Fruit fly (Drosophila melanogaster) whole organism, prepupa: ENCODE measurements around the gene CG7739.

Experiments
- Blimp-1 ChIP-seq: fragments of 200-800 bp; sonication (Bioruptor generic); optimal IDR thresholded peaks from 3 replicates; lab custom pipeline; 2017; ENCODE audit warnings: missing biosample characterization, missing genetic modification characterization, mild to moderate bottlenecking, moderate library complexity, missing genetic modification reagents
- CG10631 ChIP-seq: fragments of 200-800 bp; sonication (Bioruptor generic); optimal IDR thresholded peaks from 2 replicates; lab custom pipeline; 2016; ENCODE audit warnings: missing biosample characterization, missing genetic modification characterization
- CG10669 ChIP-seq: fragments of 200-800 bp; sonication (Bioruptor generic); optimal IDR thresholded peaks from 3 replicates; lab custom pipeline; 2018; ENCODE audit warnings: missing biosample characterization, mild to moderate bottlenecking, missing genetic modification characterization, moderate library complexity
- CG11294 ChIP-seq: fragments of 200-800 bp; sonication (Bioruptor generic); IDR thresholded peaks from 2 replicates; pipeline ENCODE4 v1.3.6; 2022; ENCODE audit warnings: missing biosample characterization, missing genetic modification characterization
- CG11762 ChIP-seq: fragments of 200-800 bp; sonication (Bioruptor generic); optimal IDR thresholded peaks from 3 replicates; lab custom pipeline; 2016; ENCODE audit warnings: missing biosample characterization, missing genetic modification characterization; ENCODE audit not compliant: insufficient read depth
- CG11902 ChIP-seq: fragments of 200-800 bp; sonication (Bioruptor generic); optimal IDR thresholded peaks from 3 replicates; lab custom pipeline; 2016; ENCODE audit warnings: missing biosample characterization, missing genetic modification characterization
- CG15336 ChIP-seq: fragments of 200-800 bp; sonication (Bioruptor generic); IDR thresholded peaks from 2 replicates; pipeline ENCODE4 v1.3.6; 2022; ENCODE audit warnings: missing biosample characterization, missing genetic modification characterization
- CG16779 ChIP-seq: fragments of 200-800 bp; sonication (Bioruptor generic); optimal IDR thresholded peaks from 3 replicates; lab custom pipeline; 2017; ENCODE audit warnings: missing biosample characterization, mild to moderate bottlenecking, missing genetic modification characterization
- CG3032 ChIP-seq: fragments of 200-800 bp; optimal IDR thresholded peaks from 2 replicates; lab custom pipeline; 2019; ENCODE audit warnings: missing biosample characterization, mild to moderate bottlenecking, missing genetic modification characterization, moderate library complexity
- CG31627 ChIP-seq: fragments of 200-800 bp; sonication (Bioruptor generic); optimal IDR thresholded peaks from 3 replicates; lab custom pipeline; 2016; ENCODE audit warnings: missing biosample characterization, missing genetic modification characterization
- CG34406 ChIP-seq: fragments of 200-800 bp; sonication (Bioruptor generic); optimal IDR thresholded peaks from 3 replicates; lab custom pipeline; 2016; ENCODE audit warnings: missing biosample characterization, missing genetic modification characterization
- CG3919 ChIP-seq: fragments of 200-800 bp; sonication (Bioruptor generic); optimal IDR thresholded peaks from 3 replicates; lab custom pipeline; 2016; ENCODE audit warnings: missing biosample characterization, missing genetic modification characterization
- CG4318 ChIP-seq: fragments of 200-800 bp; sonication (Bioruptor generic); optimal IDR thresholded peaks from 3 replicates; lab custom pipeline; 2017; ENCODE audit warnings: missing biosample characterization, mild to moderate bottlenecking, missing genetic modification characterization
- CG6163 ChIP-seq: fragments of 200-800 bp; sonication (Bioruptor generic); IDR thresholded peaks from 3 replicates; pipeline ENCODE4 v1.3.6; 2022; ENCODE audit warnings: missing biosample characterization, missing genetic modification characterization
- CG6276 ChIP-seq: fragments of 200-800 bp; sonication (Bioruptor generic); optimal IDR thresholded peaks from 2 replicates; lab custom pipeline; 2017; ENCODE audit warnings: missing biosample characterization, mild to moderate bottlenecking, missing genetic modification characterization
- CG6792 ChIP-seq: fragments of 200-800 bp; sonication (Bioruptor generic); optimal IDR thresholded peaks from 3 replicates; lab custom pipeline; 2016; ENCODE audit warnings: missing biosample characterization, missing genetic modification characterization
- CG6854 ChIP-seq: fragments of 200-800 bp; sonication (Bioruptor generic); optimal IDR thresholded peaks from 2 replicates; lab custom pipeline; 2017; ENCODE audit warnings: missing biosample characterization, mild to moderate bottlenecking, missing genetic modification characterization
- CG7368 ChIP-seq: fragments of 200-800 bp; sonication (Bioruptor generic); optimal IDR thresholded peaks from 3 replicates; lab custom pipeline; 2016; ENCODE audit warnings: missing biosample characterization, missing genetic modification characterization
- CG8119 ChIP-seq: fragments of 200-800 bp; sonication (Bioruptor generic); IDR thresholded peaks from 3 replicates; pipeline ENCODE4 v1.3.6; 2022; ENCODE audit warnings: missing biosample characterization, missing genetic modification characterization
- CG8319 ChIP-seq: fragments of 200-800 bp; sonication (Bioruptor generic); optimal IDR thresholded peaks from 3 replicates; lab custom pipeline; 2016; ENCODE audit warnings: missing biosample characterization, missing genetic modification characterization
- CG8632 ChIP-seq: fragments of 200-800 bp; sonication (Bioruptor generic); optimal IDR thresholded peaks from 3 replicates; lab custom pipeline; 2016; ENCODE audit warnings: missing biosample characterization, missing genetic modification characterization
- CG9139 ChIP-seq: fragments of 200-800 bp; sonication (Bioruptor generic); optimal IDR thresholded peaks from 3 replicates; lab custom pipeline; 2017; ENCODE audit warnings: missing biosample characterization, mild to moderate bottlenecking, missing genetic modification characterization
- Eip78C ChIP-seq: fragments of 200-800 bp; sonication (Bioruptor generic); peaks from one replicate; lab custom pipeline; 2016; ENCODE audit warnings: missing biosample characterization, missing genetic modification characterization
- Eip93F ChIP-seq: fragments of 200-800 bp; sonication (Bioruptor generic); optimal IDR thresholded peaks from 2 replicates; lab custom pipeline; 2016; ENCODE audit warnings: missing biosample characterization, mild to moderate bottlenecking, missing genetic modification characterization
- Ets21C ChIP-seq: fragments of 200-800 bp; sonication (Bioruptor generic); optimal IDR thresholded peaks from 3 replicates; lab custom pipeline; 2016; ENCODE audit warnings: missing biosample characterization, missing genetic modification characterization
- Gug ChIP-seq: fragments of 200-800 bp; sonication (Bioruptor generic); IDR thresholded peaks from 2 replicates; pipeline ENCODE4 v1.3.6; 2022; ENCODE audit warnings: missing biosample characterization, missing genetic modification characterization
- Hr38 ChIP-seq: sonication (Bioruptor generic); optimal IDR thresholded peaks from 2 replicates; lab custom pipeline; 2016; ENCODE audit warnings: missing biosample characterization, missing genetic modification characterization
- Hr39 ChIP-seq: fragments of 200-800 bp; sonication (Bioruptor generic); optimal IDR thresholded peaks from 2 replicates; lab custom pipeline; 2016; ENCODE audit warnings: missing biosample characterization, missing genetic modification characterization
- Hr4 ChIP-seq: fragments of 200-800 bp; sonication (Bioruptor generic); optimal IDR thresholded peaks from 3 replicates; lab custom pipeline; 2016; ENCODE audit warnings: missing biosample characterization, missing genetic modification characterization
- Lpt ChIP-seq: fragments of 200-800 bp; sonication (Bioruptor generic); optimal IDR thresholded peaks from 3 replicates; lab custom pipeline; 2016; ENCODE audit warnings: missing biosample characterization, missing genetic modification characterization
- Met ChIP-seq: fragments of 200-800 bp; sonication (Bioruptor generic); optimal IDR thresholded peaks from 3 replicates; lab custom pipeline; 2016; ENCODE audit warnings: missing biosample characterization, missing genetic modification characterization
- OdsH ChIP-seq: fragments of 200-800 bp; sonication (Bioruptor generic); optimal IDR thresholded peaks from 3 replicates; lab custom pipeline; 2016; ENCODE audit warnings: missing biosample characterization, missing genetic modification characterization
- Smox ChIP-seq: fragments of 200-800 bp; sonication (Bioruptor generic); optimal IDR thresholded peaks from 3 replicates; lab custom pipeline; 2016; ENCODE audit warnings: missing biosample characterization, missing genetic modification characterization
- Sox102F ChIP-seq: fragments of 200-800 bp; sonication (Bioruptor generic); optimal IDR thresholded peaks from 2 replicates; lab custom pipeline; 2016; ENCODE audit warnings: missing biosample characterization, mild to moderate bottlenecking, missing genetic modification characterization
- Sox14 ChIP-seq: fragments of 200-800 bp; sonication (Bioruptor generic); optimal IDR thresholded peaks from 3 replicates; lab custom pipeline; 2016; ENCODE audit warnings: missing biosample characterization, missing genetic modification characterization
- Sox15 ChIP-seq: fragments of 200-800 bp; sonication (Bioruptor generic); optimal IDR thresholded peaks from 3 replicates; lab custom pipeline; 2016; ENCODE audit warnings: missing biosample characterization, missing genetic modification characterization
- acj6 ChIP-seq: fragments of 200-800 bp; sonication (Bioruptor generic); optimal IDR thresholded peaks from 3 replicates; lab custom pipeline; 2016; ENCODE audit warnings: missing biosample characterization, missing genetic modification characterization
- dac ChIP-seq: fragments of 200-800 bp; sonication (Bioruptor generic); optimal IDR thresholded peaks from 2 replicates; lab custom pipeline; 2017; ENCODE audit warnings: missing biosample characterization, mild to moderate bottlenecking, missing genetic modification characterization
- eg ChIP-seq: fragments of 200-800 bp; sonication (Bioruptor generic); IDR thresholded peaks from 3 replicates; pipeline ENCODE4 v1.3.6; 2022; ENCODE audit warnings: missing biosample characterization, missing genetic modification characterization
- esn ChIP-seq: fragments of 200-800 bp; sonication (Bioruptor generic); optimal IDR thresholded peaks from 2 replicates; lab custom pipeline; 2016; ENCODE audit warnings: missing biosample characterization, mild to moderate bottlenecking, missing genetic modification characterization, moderate library complexity
- lz ChIP-seq: fragments of 200-800 bp; sonication (Bioruptor generic); optimal IDR thresholded peaks from 3 replicates; lab custom pipeline; 2016; ENCODE audit warnings: missing biosample characterization, missing genetic modification characterization
- pdm3 ChIP-seq: fragments of 200-800 bp; sonication (Bioruptor generic); optimal IDR thresholded peaks from 3 replicates; lab custom pipeline; 2016; ENCODE audit warnings: missing biosample characterization, missing genetic modification characterization
- salr ChIP-seq, 2 experiments: fragments of 200-800 bp; sonication (Bioruptor generic); optimal IDR thresholded peaks; 3 replicates each; lab custom pipeline; 2016 to 2018; ENCODE audit warnings: missing biosample characterization in 2 of 2, missing genetic modification characterization in 2 of 2, mild to moderate bottlenecking in 1 of 2
- ss ChIP-seq, 2 experiments: fragments of 200-800 bp; sonication (Bioruptor generic); optimal IDR thresholded peaks; 2 replicates in 1 of 2; 3 replicates in 1 of 2; lab custom pipeline; 2017 to 2018; ENCODE audit warnings: mild to moderate bottlenecking in 2 of 2, missing biosample characterization in 2 of 2, missing genetic modification characterization in 2 of 2, moderate library complexity in 1 of 2
- svp ChIP-seq: fragments of 200-800 bp; sonication (Bioruptor generic); peaks from one replicate; lab custom pipeline; 2016; ENCODE audit warnings: missing biosample characterization, missing genetic modification characterization
- topi ChIP-seq: fragments of 200-800 bp; sonication (Bioruptor generic); optimal IDR thresholded peaks from 3 replicates; lab custom pipeline; 2016; ENCODE audit warnings: missing biosample characterization, missing genetic modification characterization

CG7739 gene

DNA sequence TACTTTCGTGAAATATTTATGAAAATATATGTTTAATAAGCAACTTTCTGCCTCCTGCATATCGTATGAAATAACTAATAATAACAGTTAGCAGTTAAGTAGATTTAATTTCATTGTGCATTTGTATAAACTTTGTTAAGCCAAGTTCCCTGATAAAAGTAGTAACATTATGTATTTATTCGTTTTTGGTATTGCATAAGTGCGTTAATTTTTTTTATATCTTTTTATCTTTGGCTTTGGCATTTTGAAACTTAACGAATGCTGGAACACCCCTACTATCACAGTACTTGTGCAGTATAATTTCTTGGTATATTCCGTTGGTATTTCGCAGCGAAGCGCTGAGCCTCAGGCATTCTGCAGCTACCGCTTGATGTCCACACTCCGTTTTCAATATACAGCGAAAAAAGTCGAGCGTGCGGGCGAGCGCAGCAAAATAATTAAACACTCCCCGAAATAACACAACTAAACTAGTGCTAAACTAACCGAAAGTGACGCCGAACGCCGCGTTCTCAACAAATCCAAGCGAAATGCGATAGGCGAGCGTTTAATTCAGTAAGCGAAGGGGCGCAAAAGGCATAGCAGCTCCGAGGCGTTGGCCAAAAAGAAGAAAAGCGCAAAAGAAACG lies 25.8 kb upstream of the CG7739 start, which contains the start of gene RhoGAP71E (continued):
- no peak for TF ChIP-seq Lpt (GFP tag; lab: Kevin White, UChicago)
- TF ChIP-seq CG6792 (GFP tag; lab: Kevin White, UChicago): no peak
- TF ChIP-seq CG9139: no peak
- peak; percentile 19 for TF ChIP-seq esn (GFP tag; lab: Kevin White, UChicago)
- peak in 1 of 2 experiments; percentile 58 for TF ChIP-seq ss (GFP tag; optimal IDR thresholded peaks at IDR 0.05; lab: Kevin White, UChicago)
- no peak for TF ChIP-seq CG11902 (GFP tag; lab: Kevin White, UChicago)
- TF ChIP-seq Sox15: no peak
- no peak for TF ChIP-seq CG8632 (GFP tag; lab: Kevin White, UChicago)

DNA sequence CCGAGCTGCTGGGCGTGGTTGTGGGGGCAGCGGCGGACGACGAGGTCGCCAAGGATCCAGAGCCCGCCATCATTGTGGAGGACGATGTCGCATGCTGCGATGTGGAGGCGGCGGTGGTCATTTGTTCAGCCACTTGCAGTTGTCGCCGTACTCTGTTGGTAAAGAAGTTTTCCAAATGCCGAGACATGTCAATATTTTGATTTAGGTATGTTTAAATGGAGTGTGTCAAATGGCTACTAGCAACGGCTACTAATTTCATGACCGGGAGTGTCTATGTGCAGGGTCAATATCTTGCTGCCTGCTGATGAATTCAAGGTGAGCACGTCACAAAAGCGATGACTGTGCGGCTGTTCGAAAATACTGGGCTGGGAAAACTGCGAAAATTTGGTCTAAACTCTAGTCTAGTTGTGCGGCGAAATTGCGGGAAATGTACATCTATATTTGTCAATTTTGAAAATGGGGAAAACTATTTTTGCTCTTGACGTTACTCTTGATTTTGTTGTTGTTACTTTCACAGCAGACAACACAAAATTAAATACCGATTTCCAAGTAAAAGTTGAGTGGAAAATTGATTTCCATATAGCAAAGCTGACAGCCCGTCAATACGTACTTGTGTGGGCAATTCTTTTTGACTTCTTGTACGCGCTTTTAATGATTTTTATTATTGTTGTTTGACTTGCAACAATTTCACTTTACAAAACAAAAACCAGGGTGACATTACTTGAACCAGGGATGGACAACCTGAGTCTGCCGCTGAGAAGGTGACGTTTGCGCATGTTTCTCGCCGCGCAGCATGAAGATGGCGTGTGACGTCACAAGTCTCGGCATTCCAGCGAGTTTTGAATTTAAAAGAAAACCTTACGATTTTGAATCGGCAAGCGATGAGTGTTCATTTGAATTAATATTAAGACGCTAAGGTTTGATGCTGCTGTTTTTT lies 24.8 kb upstream of the CG7739 start, which contains the start of gene CG7656:
Gene CG7656, minus strand, starts transcription at position 731 of the 937 bp plus-strand sequence.
- TF ChIP-seq CG10669 (GFP tag; lab: Kevin White, UChicago) (peak; percentile 12), CG6854 (GFP tag; lab: Kevin White, UChicago) (peak; percentile 12), OdsH (peak; percentile 65), acj6 (peak; percentile 69), CG3919 (GFP tag; lab: Kevin White, UChicago) (peak; percentile 78), CG11762 (no peak), Lpt (GFP tag; lab: Kevin White, UChicago) (no peak), CG7368 (peak; percentile 56), Hr39 (peak; percentile 75), CG6276 (GFP tag; lab: Kevin White, UChicago) (no peak), lz (GFP tag; lab: Kevin White, UChicago) (peak; percentile 64), CG8632 (GFP tag; lab: Kevin White, UChicago) (no peak), CG10631 (peak; percentile 46), esn (GFP tag; lab: Kevin White, UChicago) (peak; percentile 68), CG31627 (GFP tag; lab: Kevin White, UChicago) (peak; percentile 79), CG11902 (GFP tag; lab: Kevin White, UChicago) (peak; percentile 14), CG6163 (GFP tag; lab: Robert Waterston, UW) (peak; percentile 66), CG6792 (GFP tag; lab: Kevin White, UChicago) (peak; percentile 3), dac (no peak), Gug (no peak), Sox102F (GFP tag; lab: Kevin White, UChicago) (no peak), CG4318 (GFP tag; lab: Kevin White, UChicago) (no peak), Eip78C (peak; percentile 82), eg (GFP tag; lab: Robert Waterston, UW) (peak; percentile 64), Sox14 (peak; percentile 79), Hr4 (GFP tag; lab: Kevin White, UChicago) (peak; percentile 58), CG8119 (GFP tag; lab: Robert Waterston, UW) (0 out of 3 replicates have a peak, but pooled peaks have one; percentile 35), ss (GFP tag; optimal IDR thresholded peaks at IDR 0.05; lab: Kevin White, UChicago) (no peak), Blimp-1 (GFP tag; lab: Kevin White, UChicago) (no peak), Met (GFP tag; lab: Kevin White, UChicago) (peak; percentile 65), CG8319 (GFP tag; lab: Kevin White, UChicago) (peak; percentile 27), Hr38 (GFP tag; lab: Kevin White, UChicago) (no peak), CG34406 (GFP tag; lab: Kevin White, UChicago) (no peak), topi (peak; percentile 30), Sox15 (peak; percentile 47), Ets21C (GFP tag; lab: Kevin White, UChicago) (no peak), CG11294 (GFP tag; lab: Robert Waterston, UW) (peak; percentile 29; the same call in 1 of the 2 replicates), CG16779 (tag; lab: Kevin White, UChicago) (no peak), Smox (GFP tag; lab: Kevin White, UChicago) (peak; percentile 68), CG9139 (no peak), salr (GFP tag; optimal IDR thresholded peaks at IDR 0.05; lab: Kevin White, UChicago) (no peak), Eip93F (no peak), pdm3 (peak; percentile 74), CG3032 (tag; lab: Kevin White, UChicago) (peak; percentile 29), CG15336 (GFP tag; lab: Robert Waterston, UW) (peak; percentile 48), svp (peak; percentile 91)
